Worm (Caenorhabditis elegans): Measurements from ENCODE around the gene ugt-60.
"Not testable (repeated sequence)": the region's sequence is repeated elsewhere in the genome, so short reads cannot be mapped to it uniquely, and the experiment has no call there.

Gene ugt-60

DNA sequence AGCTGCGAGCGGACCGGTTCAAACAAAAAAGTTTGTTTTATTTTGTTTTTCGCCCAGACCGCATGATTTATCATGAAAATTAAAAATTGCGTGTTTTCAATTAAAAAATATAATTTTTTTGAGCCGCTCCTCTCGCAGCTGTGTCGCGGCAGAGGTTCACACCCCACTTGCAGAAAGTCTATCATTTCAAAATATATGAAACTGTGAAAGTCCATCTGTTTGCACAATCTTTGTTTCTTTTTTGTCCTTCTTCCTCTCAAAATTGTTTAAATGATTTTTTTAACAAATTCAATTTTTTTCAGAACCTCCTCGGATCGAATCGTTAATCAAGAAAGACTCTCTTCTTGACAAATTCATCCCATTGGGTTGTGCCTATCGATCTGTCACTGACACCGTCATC is 20.7 kb upstream of the ugt-60 start, which contains the start of gene tlk-1:
Gene tlk-1, plus strand, starts transcription at position 301 of the 400 bp plus-strand sequence.
- TF ChIP-seq unc-62 (GFP tag; optimal IDR thresholded peaks at IDR 0.05) = no peak

DNA sequence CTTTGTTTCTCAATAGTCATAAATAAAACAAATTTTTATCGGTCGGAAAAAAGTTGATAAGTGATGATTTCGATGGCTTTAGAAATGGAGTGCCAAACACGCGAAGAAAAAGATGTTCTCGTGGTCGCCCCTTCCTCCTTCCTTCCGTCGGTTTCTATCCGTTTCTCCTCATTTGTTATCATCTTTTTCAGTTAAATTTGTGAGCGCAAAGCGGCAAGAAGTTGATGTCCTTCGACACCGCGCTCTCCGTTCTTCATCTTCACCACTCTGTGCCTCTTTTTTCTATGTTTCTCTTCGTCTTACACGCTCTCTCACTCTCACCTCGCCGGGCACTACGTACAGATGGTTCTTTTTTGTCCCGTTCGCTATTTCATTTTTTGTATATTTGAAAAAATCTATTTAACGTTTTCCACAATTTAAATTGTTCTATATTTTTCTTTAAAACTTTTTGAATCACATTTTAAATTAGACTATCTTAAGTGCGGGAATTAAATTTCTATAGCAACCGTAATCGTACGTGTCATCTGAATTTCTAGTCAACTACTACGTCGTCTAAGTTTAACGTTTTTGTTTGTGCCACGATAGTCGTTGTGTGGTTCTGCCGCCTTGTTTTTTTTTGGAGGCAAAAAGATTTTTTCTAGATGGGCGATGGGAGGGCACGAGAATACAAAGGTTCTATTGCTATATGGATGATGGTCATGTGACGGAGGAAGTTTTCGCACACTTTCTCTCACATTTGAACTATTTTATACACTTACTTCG is 20.0 kb upstream of the ugt-60 start:
- no peak for TF ChIP-seq unc-62 (GFP tag; optimal IDR thresholded peaks at IDR 0.05)

DNA sequence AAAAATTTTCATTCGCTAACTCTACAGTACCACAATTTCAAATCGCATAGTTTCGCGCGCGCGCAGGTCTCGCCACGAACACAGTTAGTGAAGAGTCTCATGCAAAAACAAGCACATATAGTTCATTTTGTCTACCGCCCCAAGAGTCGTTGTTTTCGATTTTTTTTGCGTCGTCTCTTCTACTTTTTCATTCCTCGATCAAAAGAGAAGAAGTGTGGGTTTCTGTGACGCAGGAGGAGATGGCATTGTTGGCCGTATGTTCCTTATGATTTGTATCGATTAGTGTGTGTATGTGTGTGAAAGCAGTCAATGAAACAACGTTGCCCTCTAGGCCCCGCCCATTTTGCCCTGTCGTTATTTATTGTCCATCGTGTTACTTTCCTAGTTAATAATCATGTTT is 19.0 kb upstream of the ugt-60 start:
- no peak for TF ChIP-seq unc-62 (GFP tag; optimal IDR thresholded peaks at IDR 0.05)

DNA sequence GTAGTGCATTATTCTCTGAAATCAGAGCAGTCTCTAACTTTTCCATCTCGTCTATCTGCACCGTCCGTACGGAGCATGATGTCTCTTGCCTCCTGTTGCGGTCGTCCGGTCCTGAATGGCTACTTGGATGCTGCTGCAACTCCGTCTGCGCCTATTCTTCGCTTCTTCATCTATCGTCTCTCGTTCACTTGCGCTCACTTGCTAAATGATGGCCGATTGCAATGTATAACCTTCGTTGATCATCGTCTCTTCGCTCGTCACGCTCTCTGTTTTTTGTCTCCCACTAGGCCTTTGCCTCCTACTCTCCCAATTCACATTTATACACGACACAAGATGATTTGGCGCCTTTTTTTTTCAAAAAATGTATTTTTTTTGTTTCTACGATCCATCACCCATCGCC is 18.5 kb upstream of the ugt-60 start:
- no peak for TF ChIP-seq unc-62 (GFP tag; optimal IDR thresholded peaks at IDR 0.05)

DNA sequence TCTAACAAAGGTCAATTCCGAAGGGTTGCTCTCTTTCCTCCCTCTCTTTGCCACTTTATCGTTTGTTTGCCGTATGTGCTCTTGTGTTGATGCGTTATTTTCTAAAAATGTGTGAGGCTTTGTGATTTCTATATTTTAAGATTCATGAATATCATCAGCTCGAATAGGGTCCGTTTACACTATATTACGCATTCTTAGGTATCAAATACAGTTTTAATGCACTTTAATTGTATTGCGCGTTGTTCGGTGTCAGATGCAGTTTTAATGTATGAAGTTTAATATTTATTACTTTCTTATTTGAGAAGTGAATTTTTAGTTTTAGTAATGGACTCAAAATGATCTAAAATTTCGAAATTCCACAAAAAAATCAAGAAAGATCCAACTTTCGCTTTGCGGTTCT is 17.6 kb upstream of the ugt-60 start, which contains the start of gene bud-31:
Gene bud-31, minus strand, starts transcription at position 101 of the 400 bp plus-strand sequence.
- no peak for TF ChIP-seq unc-62 (GFP tag; optimal IDR thresholded peaks at IDR 0.05)

DNA sequence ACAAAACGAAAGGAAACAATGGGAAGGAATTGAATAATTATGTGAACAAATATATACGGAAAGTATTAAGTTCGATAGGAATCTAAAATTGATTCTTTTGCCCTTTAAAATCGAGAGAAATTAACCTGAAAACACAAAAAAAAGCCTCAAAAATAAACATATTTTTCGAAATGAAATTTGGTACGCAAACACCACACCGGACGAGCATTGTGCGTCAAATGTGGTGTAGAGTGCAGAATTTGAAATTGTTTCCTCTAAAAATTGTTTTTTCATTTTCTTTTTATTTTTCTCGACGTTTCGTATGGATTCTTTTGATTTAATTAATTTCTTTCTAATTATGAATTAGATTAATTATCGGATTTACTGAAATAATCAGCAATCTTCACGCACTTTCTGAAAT is 16.5 kb upstream of the ugt-60 start:
- no peak for TF ChIP-seq unc-62 (GFP tag; optimal IDR thresholded peaks at IDR 0.05)

DNA sequence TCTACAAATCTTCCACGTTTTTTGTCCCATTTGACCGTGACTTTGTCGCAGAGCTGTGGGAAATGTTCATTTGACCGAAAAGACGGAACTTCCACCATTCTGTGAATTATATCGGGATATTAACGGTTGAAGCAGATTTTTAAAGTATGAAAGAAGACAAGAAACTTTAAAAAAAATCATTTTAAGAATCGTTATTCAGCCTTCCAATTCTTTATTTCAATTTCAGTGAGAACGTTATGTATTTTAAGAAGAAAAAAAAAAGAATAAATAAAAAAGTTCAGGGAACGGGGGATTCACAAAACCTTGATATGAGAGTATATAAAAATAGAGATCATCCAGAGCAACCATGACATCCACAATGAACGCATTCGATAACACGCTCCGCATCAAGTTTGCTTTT is 15.6 kb upstream of the ugt-60 start, which contains the start of gene set-3:
Gene set-3, minus strand, starts transcription at position 101 of the 400 bp plus-strand sequence.
- TF ChIP-seq unc-62 (GFP tag; optimal IDR thresholded peaks at IDR 0.05) = no peak

DNA sequence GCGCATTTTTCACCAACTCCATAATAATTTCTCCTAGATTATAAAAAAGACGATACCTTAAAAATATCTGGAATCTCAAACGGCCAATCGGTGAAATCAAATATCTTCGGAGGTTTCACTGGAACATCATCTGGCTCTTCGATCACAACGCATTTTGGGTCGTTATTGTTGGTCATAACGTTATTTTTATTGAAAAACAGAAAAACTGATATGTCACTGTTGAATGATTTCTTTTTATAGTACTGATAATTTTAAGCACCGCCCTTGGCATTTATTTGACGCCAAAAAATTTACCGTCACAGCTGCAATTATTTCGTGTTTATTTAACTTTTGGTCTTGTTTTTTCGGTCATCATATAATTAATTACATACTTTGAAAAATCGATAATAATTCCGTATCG is 11.2 kb upstream of the ugt-60 start, which contains the start of gene best-5:
Gene best-5, minus strand, starts transcription at position 210 of the 400 bp plus-strand sequence.
- no peak for TF ChIP-seq unc-62 (GFP tag; optimal IDR thresholded peaks at IDR 0.05)

DNA sequence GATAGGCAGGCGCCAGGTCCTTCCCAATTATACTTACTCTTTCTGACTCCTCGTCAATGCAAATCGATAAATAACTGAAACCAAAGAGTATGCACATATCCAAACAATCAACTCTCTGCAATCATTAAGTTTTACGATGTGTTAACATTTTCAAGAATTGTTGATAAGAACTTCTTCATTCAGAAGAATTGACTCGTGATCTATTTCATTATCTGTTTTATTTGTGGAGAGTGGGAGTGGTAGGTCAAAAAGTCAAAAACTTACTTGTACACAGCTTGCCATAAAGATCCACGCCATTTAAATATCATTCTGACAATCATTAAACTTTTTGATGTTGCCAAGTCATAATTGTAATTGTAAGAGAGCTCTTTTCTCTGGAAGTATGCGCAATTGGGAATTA is 10.5 kb upstream of the ugt-60 start:
- TF ChIP-seq unc-62 (GFP tag; optimal IDR thresholded peaks at IDR 0.05) = no peak

DNA sequence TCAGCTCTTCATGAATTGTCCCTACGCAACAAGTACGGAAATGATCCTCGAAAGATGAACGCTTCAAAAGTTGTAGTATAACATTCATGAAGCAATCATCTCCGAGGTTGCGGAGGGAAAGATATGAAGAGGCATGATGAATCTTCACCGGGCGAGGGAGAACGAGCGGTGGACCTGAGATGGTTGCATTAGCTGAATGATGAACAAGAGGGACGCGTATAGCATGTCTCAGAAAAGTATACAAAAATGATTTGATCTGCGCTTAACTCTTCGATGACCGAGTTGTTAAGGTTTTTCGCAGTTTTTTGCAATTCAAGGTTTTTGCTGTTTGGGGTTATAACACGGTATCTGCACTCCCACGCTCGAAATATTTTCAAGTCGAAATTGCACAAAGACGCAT is 7.1 kb upstream of the ugt-60 start, which contains the start of gene C07A9.10:
Gene C07A9.10, minus strand, starts transcription at position 101 of the 400 bp plus-strand sequence.
- TF ChIP-seq unc-62 (GFP tag; optimal IDR thresholded peaks at IDR 0.05) = no peak

DNA sequence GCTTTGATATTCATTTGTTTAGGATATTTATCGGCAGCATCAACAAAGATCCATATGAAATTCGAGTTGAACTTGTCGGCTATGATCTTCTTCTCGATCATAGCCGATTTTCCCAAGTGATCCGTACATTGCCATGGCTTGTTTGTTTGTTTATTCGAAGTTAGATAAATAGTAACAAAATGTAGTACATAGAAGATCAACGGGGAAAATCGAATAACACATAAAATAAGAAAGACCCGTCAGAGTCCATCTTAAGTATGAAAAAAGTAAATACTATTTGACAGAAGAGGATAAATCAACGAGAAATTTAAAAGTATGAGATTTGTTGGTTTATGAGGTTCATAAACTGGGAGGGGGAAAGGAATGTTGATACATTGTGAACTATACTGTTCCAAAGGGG is 3.9 kb upstream of the ugt-60 start, which contains the start of gene C07A9.5:
Gene C07A9.5, minus strand, starts transcription at position 101 of the 400 bp plus-strand sequence.
- not testable (repeated sequence) for TF ChIP-seq unc-62 (GFP tag; optimal IDR thresholded peaks at IDR 0.05)

DNA sequence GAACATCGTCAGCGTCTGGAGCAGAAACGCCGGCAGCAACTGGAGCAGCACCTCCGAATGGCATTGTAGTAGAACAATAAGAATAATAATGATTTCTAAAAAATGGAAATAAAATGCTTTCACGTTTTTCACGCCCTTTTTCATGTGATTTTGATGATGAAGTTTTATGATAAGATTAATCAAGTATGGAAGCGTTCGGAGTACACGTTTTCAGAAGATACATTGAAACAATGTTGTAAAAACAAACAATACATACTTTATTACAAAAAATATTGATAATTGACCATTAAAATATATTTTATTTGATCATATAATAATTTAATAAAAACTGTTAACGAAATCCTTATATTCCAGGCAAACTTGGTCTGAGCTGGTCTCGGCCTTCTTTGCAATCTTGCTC is 2.4 kb upstream of the ugt-60 start, which contains the start of gene C07A9.13:
Gene C07A9.13, minus strand, starts transcription at position 101 of the 400 bp plus-strand sequence.
- not testable (repeated sequence) for TF ChIP-seq unc-62 (GFP tag; optimal IDR thresholded peaks at IDR 0.05)

DNA sequence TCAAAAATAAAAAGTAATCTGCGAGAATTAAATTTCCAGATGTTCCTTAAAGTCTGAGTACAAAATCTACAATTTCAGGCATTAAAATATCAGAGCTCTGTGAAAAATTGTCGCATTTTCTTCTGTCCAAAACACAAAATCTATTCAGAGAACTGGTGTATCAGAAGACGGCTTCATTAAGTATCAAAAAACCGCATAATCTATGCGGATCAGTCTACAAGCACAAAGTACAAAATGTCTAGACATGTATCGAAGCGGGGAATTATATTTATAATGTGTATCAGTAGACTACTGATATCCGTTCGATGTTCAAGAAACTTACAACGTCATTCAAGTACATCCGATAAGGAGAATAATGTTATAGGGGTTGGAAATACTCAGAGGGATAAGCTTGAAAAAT is 9.3 kb downstream of the ugt-60 start:
- TF ChIP-seq unc-62 (GFP tag; optimal IDR thresholded peaks at IDR 0.05) = no peak

DNA sequence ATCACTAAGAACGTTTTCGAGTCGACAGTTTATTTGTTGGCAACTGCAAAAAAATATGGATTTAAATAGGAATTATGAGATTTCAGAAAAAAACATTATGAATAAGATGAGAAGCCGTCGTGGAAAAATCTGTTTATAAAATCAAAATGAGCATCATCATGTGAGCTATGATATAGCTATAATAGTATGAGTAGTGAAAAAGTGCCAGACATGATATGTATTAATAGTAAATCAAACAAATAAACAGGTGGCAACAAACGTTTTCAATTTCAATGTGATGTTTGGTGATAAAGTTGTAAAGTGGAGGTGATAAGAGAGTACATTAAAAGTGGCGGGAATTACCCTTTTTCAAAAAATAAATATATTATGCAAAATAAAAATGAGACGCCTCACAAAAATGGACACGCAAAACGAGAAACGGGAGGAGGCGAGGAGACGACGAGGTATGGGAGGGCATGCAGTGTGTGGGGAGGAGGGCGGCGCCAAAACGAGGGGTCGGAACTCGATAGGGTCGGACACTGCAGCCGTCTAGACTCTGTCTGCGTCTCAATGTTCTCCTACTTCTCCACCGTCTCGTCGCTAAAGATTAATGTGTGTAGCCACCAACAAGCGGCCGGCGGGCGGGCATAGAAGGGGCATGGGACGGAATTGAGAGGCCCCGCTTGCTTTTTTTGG is 11.1 kb downstream of the ugt-60 start, which contains the start of gene C07A9.9:
Gene C07A9.9, minus strand, starts transcription at position 51 of the 675 bp plus-strand sequence.
- no peak for TF ChIP-seq unc-62 (GFP tag; optimal IDR thresholded peaks at IDR 0.05)

DNA sequence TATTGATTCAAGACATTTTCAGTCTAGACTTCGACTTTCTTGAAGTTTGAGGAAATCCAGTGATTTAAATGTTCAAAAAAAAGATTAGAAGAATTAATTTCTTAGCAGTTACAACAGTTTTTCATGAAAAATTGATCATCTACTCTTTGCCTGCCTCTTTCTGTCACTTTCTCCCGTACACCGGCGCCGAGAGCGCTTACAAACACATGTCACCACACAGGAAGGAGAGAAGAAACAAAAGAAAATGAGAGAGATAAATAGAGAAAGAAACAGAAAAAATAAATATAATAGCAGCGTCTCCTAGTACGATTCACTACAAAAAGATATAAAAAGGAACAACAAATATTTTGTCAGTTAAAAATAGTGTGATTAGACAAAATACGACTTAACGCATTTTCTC is 12.2 kb downstream of the ugt-60 start:
- no peak for TF ChIP-seq unc-62 (GFP tag; optimal IDR thresholded peaks at IDR 0.05)

DNA sequence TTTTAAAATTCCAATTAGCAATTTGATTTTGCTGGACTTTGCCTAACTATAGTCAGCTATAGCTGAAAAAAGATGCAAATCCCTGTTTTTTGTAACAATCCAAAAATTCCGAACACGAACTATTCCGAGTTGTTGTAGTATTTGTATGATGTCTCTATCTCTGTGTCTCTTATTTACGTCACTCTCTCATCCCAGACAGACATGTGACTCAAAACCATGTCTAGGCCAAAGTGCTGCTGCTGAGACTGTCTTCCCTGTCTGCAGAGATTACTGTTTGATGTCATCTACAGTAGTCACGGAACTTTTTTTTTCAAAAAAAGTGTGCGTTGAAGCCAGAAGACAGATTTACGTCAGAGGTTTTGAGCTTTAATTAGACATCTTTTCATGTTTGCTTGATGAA is 12.6 kb downstream of the ugt-60 start:
- TF ChIP-seq unc-62 (GFP tag; optimal IDR thresholded peaks at IDR 0.05) = no peak
